Worm (Caenorhabditis elegans) whole organism, L4/young adult: Measurements from ENCODE around the gene T05B9.1.

Experiments
- W03F9.2 ChIP-seq: fragments of 150-350 bp; optimal IDR thresholded peaks from 2 replicates; lab custom pipeline; 2014; ENCODE audit warnings: missing biosample characterization, missing genetic modification characterization
- dao-5 ChIP-seq: sonication (generic microtip); optimal IDR thresholded peaks from 2 replicates; lab custom pipeline; 2016; ENCODE audit warnings: missing genotype, missing genetic modification characterization, moderate library complexity, missing compliant biosample characterization
- him-1 ChIP-seq: sonication (generic microtip); optimal IDR thresholded peaks from 2 replicates; lab custom pipeline; 2016; ENCODE audit warnings: missing genotype, missing genetic modification reagents, missing genetic modification characterization, missing compliant biosample characterization

DNA sequence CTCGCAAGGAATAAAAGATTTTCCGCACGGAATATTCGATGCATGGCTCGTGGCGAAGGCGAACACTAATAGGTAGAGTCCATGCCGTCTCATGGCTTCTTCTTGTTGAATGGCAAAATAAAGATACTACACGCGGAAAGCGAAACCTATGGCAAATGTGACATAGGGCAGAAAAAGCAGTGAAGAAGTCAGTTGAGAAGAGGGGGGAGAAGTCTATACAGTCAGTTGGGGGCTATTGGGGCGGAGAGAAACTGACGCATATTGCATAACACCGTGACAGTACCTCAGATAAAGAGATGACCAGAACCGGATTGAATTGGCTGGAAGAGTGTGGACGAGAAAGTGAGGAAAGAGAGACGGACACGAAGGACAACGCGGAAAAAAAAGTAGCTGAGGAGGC is 13.6 kb downstream of the T05B9.1 start, which contains the start of gene T06D8.10:
- TF ChIP-seq him-1 (tag; lab: Kevin White, UChicago) (no peak), W03F9.2 (tag; lab: Kevin White, UChicago) (no peak), dao-5 (tag; lab: Kevin White, UChicago) (no peak)
